Fruit fly (Drosophila melanogaster) whole organism, embryonic: ENCODE measurements around the gene SclB.

Experiments used
- ATbp ChIP-seq: fragments of 200-800 bp; sonication (Bioruptor generic); optimal IDR thresholded peaks from 2 replicates; lab custom pipeline; 2017; ENCODE audit warnings: missing biosample characterization, mild to moderate bottlenecking, missing genetic modification characterization, missing genetic modification reagents
- Awh ChIP-seq: fragments of 200-800 bp; sonication (Bioruptor generic); IDR thresholded peaks from 2 replicates; pipeline ENCODE4, ENCODE4 v1.3.6; 2022; ENCODE audit warnings: missing biosample characterization, missing genetic modification characterization
- CG12236 ChIP-seq: fragments of 200-800 bp; sonication (Bioruptor generic); optimal IDR thresholded peaks from 2 replicates; lab custom pipeline; 2016; ENCODE audit warnings: missing biosample characterization, missing genetic modification characterization
- CG12299 ChIP-seq: fragments of 200-800 bp; sonication (Bioruptor generic); optimal IDR thresholded peaks from 2 replicates; lab custom pipeline; 2018; ENCODE audit warnings: missing biosample characterization, mild to moderate bottlenecking, missing genetic modification characterization
- CG13123 ChIP-seq: fragments of 200-800 bp; sonication (Bioruptor generic); optimal IDR thresholded peaks from 2 replicates; lab custom pipeline; 2016; ENCODE audit warnings: missing biosample characterization, missing genetic modification characterization
- CG13624 ChIP-seq: fragments of 200-800 bp; sonication (Bioruptor generic); optimal IDR thresholded peaks from 2 replicates; lab custom pipeline; 2016; ENCODE audit warnings: missing biosample characterization, missing genetic modification characterization
- CG14667 ChIP-seq: fragments of 200-800 bp; sonication (Bioruptor generic); IDR thresholded peaks from 2 replicates; pipeline ENCODE4 v1.3.6; 2022; ENCODE audit warnings: missing biosample characterization, missing genetic modification characterization
- CG1603 ChIP-seq: fragments of 200-800 bp; sonication (Bioruptor generic); optimal IDR thresholded peaks from 2 replicates; lab custom pipeline; 2019; ENCODE audit warnings: missing biosample characterization, mild to moderate bottlenecking, missing genetic modification characterization, moderate library complexity
- CG3847 ChIP-seq: fragments of 200-800 bp; sonication (Bioruptor generic); IDR thresholded peaks from 2 replicates; pipeline ENCODE4 v1.3.6; 2022; ENCODE audit warnings: missing biosample characterization, missing genetic modification characterization
- CG6813 ChIP-seq: fragments of 200-800 bp; sonication (Bioruptor generic); optimal IDR thresholded peaks from 2 replicates; lab custom pipeline; 2017; ENCODE audit warnings: missing biosample characterization, missing genetic modification characterization, mild to moderate bottlenecking, moderate library complexity, missing genetic modification reagents
- CG6854 ChIP-seq: fragments of 200-800 bp; sonication (Bioruptor generic); optimal IDR thresholded peaks from 3 replicates; lab custom pipeline; 2017; ENCODE audit warnings: missing biosample characterization, mild to moderate bottlenecking, missing genetic modification characterization
- CG8944 ChIP-seq: fragments of 200-800 bp; sonication (Bioruptor generic); optimal IDR thresholded peaks from 3 replicates; lab custom pipeline; 2016; ENCODE audit warnings: missing biosample characterization, missing genetic modification characterization
- CG9876 ChIP-seq: fragments of 200-800 bp; sonication (Bioruptor generic); optimal IDR thresholded peaks from 2 replicates; lab custom pipeline; 2016; ENCODE audit warnings: missing biosample characterization, missing genetic modification characterization
- Dek ChIP-seq: fragments of 200-800 bp; sonication (Bioruptor generic); optimal IDR thresholded peaks from 3 replicates; lab custom pipeline; 2019; ENCODE audit warnings: missing biosample characterization, mild to moderate bottlenecking, missing genetic modification characterization, moderate library complexity
- HHEX ChIP-seq: fragments of 200-800 bp; sonication (Bioruptor generic); optimal IDR thresholded peaks from 3 replicates; lab custom pipeline; 2017; ENCODE audit warnings: missing biosample characterization, mild to moderate bottlenecking, missing genetic modification characterization, missing genetic modification reagents
- HmgZ ChIP-seq: fragments of 200-800 bp; sonication (Bioruptor generic); optimal IDR thresholded peaks from 2 replicates; lab custom pipeline; 2018; ENCODE audit warnings: missing biosample characterization, mild to moderate bottlenecking, missing genetic modification characterization
- Hr3 ChIP-seq: fragments of 200-800 bp; sonication (Bioruptor generic); optimal IDR thresholded peaks from 3 replicates; lab custom pipeline; 2016; ENCODE audit warnings: missing biosample characterization, missing genetic modification characterization
- Meics ChIP-seq: fragments of 200-800 bp; sonication (Bioruptor generic); optimal IDR thresholded peaks from 2 replicates; lab custom pipeline; 2017; ENCODE audit warnings: missing biosample characterization, mild to moderate bottlenecking, missing genetic modification characterization
- NC2β ChIP-seq: fragments of 200-800 bp; sonication (Bioruptor generic); optimal IDR thresholded peaks from 2 replicates; lab custom pipeline; 2016; ENCODE audit warnings: missing biosample characterization, missing genetic modification characterization
- Nf-YA ChIP-seq: fragments of 200-800 bp; sonication (Bioruptor generic); IDR thresholded peaks from 2 replicates; pipeline ENCODE4 v1.3.6; 2022; ENCODE audit warnings: missing biosample characterization, missing genetic modification characterization
- NfI ChIP-seq: fragments of 200-800 bp; sonication (Bioruptor generic); optimal IDR thresholded peaks from 3 replicates; lab custom pipeline; 2018; ENCODE audit warnings: missing biosample characterization, mild to moderate bottlenecking, missing genetic modification characterization, moderate library complexity
- Oli ChIP-seq: fragments of 200-800 bp; sonication (Bioruptor generic); optimal IDR thresholded peaks from 2 replicates; lab custom pipeline; 2018; ENCODE audit warnings: missing biosample characterization, mild to moderate bottlenecking, missing genetic modification characterization, moderate library complexity
- Rx ChIP-seq: fragments of 200-800 bp; sonication (Bioruptor generic); IDR thresholded peaks from 2 replicates; pipeline ENCODE4 v1.3.6; 2022; ENCODE audit warnings: missing biosample characterization, missing genetic modification characterization
- Stat92E ChIP-seq, 3 experiments: fragments of >200 bp in 2 of 3; fragments of 200-800 bp in 1 of 3; sonication (Bioruptor generic) in 1 of 3; optimal IDR thresholded peaks; 2 replicates each; lab custom pipeline; 2017 to 2019; ENCODE audit warnings: missing biosample characterization in 3 of 3, missing genetic modification characterization in 3 of 3, mild to moderate bottlenecking in 1 of 3, moderate library complexity in 1 of 3
- YL-1 ChIP-seq: fragments of 200-800 bp; sonication (Bioruptor generic); optimal IDR thresholded peaks from 3 replicates; lab custom pipeline; 2017; ENCODE audit warnings: missing biosample characterization, mild to moderate bottlenecking, missing genetic modification characterization
- al ChIP-seq: fragments of 200-800 bp; sonication (Bioruptor generic); IDR thresholded peaks from 2 replicates; pipeline ENCODE4 v1.3.6; 2022; ENCODE audit warnings: missing biosample characterization, missing genetic modification characterization
- ap ChIP-seq: fragments of 200-800 bp; sonication (Bioruptor generic); IDR thresholded peaks from 2 replicates; pipeline ENCODE4 v1.3.6; 2022; ENCODE audit warnings: missing biosample characterization, missing genetic modification characterization
- bowl ChIP-seq: fragments of 200-800 bp; sonication (Bioruptor generic); IDR thresholded peaks from 2 replicates; pipeline ENCODE4 v1.3.6; 2022; ENCODE audit warnings: missing biosample characterization, missing genetic modification characterization
- cad ChIP-seq: fragments of >200 bp; optimal IDR thresholded peaks from 2 replicates; lab custom pipeline; 2017; ENCODE audit warnings: missing biosample characterization, missing genetic modification characterization
- crp ChIP-seq, 2 experiments: fragments of 200-800 bp; sonication (Bioruptor generic); optimal IDR thresholded peaks; 2 replicates in 1 of 2; 3 replicates in 1 of 2; lab custom pipeline; 2017; ENCODE audit warnings: missing biosample characterization in 2 of 2, missing genetic modification characterization in 2 of 2, mild to moderate bottlenecking in 1 of 2, moderate library complexity in 1 of 2
- dmrt99B ChIP-seq: fragments of 200-800 bp; sonication (Bioruptor generic); optimal IDR thresholded peaks from 2 replicates; lab custom pipeline; 2018; ENCODE audit warnings: missing biosample characterization, mild to moderate bottlenecking, missing genetic modification characterization, moderate library complexity
- esg ChIP-seq: fragments of 200-800 bp; sonication (Bioruptor generic); conservative IDR thresholded peaks from 2 replicates; pipeline ENCODE4 v1.3.6; 2022; ENCODE audit warnings: missing biosample characterization, missing genetic modification characterization
- gcm ChIP-seq: fragments of 200-800 bp; sonication (Bioruptor generic); optimal IDR thresholded peaks from 2 replicates; lab custom pipeline; 2019; ENCODE audit warnings: missing biosample characterization, mild to moderate bottlenecking, missing genetic modification characterization, moderate library complexity
- grau ChIP-seq: fragments of 200-800 bp; optimal IDR thresholded peaks from 3 replicates; lab custom pipeline; 2019; ENCODE audit warnings: missing biosample characterization, mild to moderate bottlenecking, missing genetic modification characterization, moderate library complexity
- jing ChIP-seq: fragments of 200-800 bp; sonication (Bioruptor generic); optimal IDR thresholded peaks from 2 replicates; lab custom pipeline; 2018; ENCODE audit warnings: missing biosample characterization, mild to moderate bottlenecking, missing genetic modification characterization
- kah ChIP-seq: fragments of 200-800 bp; sonication (Bioruptor generic); optimal IDR thresholded peaks from 2 replicates; lab custom pipeline; 2018; ENCODE audit warnings: missing biosample characterization, mild to moderate bottlenecking, missing genetic modification characterization
- lab ChIP-seq: fragments of 200-800 bp; sonication (Bioruptor generic); optimal IDR thresholded peaks from 3 replicates; lab custom pipeline; 2017; ENCODE audit warnings: missing biosample characterization, missing genetic modification characterization, mild to moderate bottlenecking, moderate library complexity, missing genetic modification reagents
- otp ChIP-seq: fragments of 200-800 bp; sonication (Bioruptor generic); IDR thresholded peaks from 3 replicates; pipeline ENCODE4, ENCODE4 v1.3.6; 2022; ENCODE audit warnings: missing biosample characterization, missing genetic modification characterization
- pzg ChIP-seq: fragments of 200-800 bp; sonication (Bioruptor generic); optimal IDR thresholded peaks from 3 replicates; lab custom pipeline; 2018; ENCODE audit warnings: missing biosample characterization, mild to moderate bottlenecking, missing genetic modification characterization, moderate library complexity
- salm ChIP-seq: fragments of 200-800 bp; sonication (Bioruptor generic); optimal IDR thresholded peaks from 2 replicates; lab custom pipeline; 2018; ENCODE audit warnings: missing biosample characterization, mild to moderate bottlenecking, missing genetic modification characterization
- sens-2 ChIP-seq: fragments of 200-800 bp; sonication (Bioruptor generic); IDR thresholded peaks from 2 replicates; pipeline ENCODE4 v1.3.6; 2022; ENCODE audit warnings: missing biosample characterization, missing genetic modification characterization
- so ChIP-seq: fragments of 200-800 bp; sonication (Bioruptor generic); IDR thresholded peaks from 3 replicates; pipeline ENCODE4 v1.3.6; 2022; ENCODE audit warnings: missing biosample characterization, missing genetic modification characterization
- sob ChIP-seq: fragments of 200-800 bp; sonication (Bioruptor generic); IDR thresholded peaks from 2 replicates; pipeline ENCODE4 v1.3.6; 2022; ENCODE audit warnings: missing biosample characterization, missing genetic modification characterization
- vvl ChIP-seq: fragments of 200-800 bp; sonication (Bioruptor generic); IDR thresholded peaks from 2 replicates; pipeline ENCODE4 v1.3.6; 2022; ENCODE audit warnings: missing biosample characterization, missing genetic modification characterization
- wdn ChIP-seq: fragments of 200-800 bp; sonication (Bioruptor generic); IDR thresholded peaks from 2 replicates; pipeline ENCODE4 v1.3.6; 2022; ENCODE audit warnings: missing biosample characterization, missing genetic modification characterization
- wor ChIP-seq: fragments of 200-800 bp; sonication (Bioruptor generic); IDR thresholded peaks from 2 replicates; pipeline ENCODE4 v1.3.6; 2022; ENCODE audit warnings: missing biosample characterization, missing genetic modification characterization
- zen2 ChIP-seq: fragments of 200-800 bp; sonication (Bioruptor generic); IDR thresholded peaks from 3 replicates; pipeline ENCODE4 v1.3.6; 2022; ENCODE audit warnings: missing biosample characterization, missing genetic modification characterization; ENCODE audit not compliant: partially characterized antibody
- zfh1 ChIP-seq: fragments of 200-800 bp; sonication (Bioruptor generic); IDR thresholded peaks from 3 replicates; pipeline ENCODE4 v1.3.6; 2022; ENCODE audit warnings: missing biosample characterization, missing genetic modification characterization

Gene SclB

DNA sequence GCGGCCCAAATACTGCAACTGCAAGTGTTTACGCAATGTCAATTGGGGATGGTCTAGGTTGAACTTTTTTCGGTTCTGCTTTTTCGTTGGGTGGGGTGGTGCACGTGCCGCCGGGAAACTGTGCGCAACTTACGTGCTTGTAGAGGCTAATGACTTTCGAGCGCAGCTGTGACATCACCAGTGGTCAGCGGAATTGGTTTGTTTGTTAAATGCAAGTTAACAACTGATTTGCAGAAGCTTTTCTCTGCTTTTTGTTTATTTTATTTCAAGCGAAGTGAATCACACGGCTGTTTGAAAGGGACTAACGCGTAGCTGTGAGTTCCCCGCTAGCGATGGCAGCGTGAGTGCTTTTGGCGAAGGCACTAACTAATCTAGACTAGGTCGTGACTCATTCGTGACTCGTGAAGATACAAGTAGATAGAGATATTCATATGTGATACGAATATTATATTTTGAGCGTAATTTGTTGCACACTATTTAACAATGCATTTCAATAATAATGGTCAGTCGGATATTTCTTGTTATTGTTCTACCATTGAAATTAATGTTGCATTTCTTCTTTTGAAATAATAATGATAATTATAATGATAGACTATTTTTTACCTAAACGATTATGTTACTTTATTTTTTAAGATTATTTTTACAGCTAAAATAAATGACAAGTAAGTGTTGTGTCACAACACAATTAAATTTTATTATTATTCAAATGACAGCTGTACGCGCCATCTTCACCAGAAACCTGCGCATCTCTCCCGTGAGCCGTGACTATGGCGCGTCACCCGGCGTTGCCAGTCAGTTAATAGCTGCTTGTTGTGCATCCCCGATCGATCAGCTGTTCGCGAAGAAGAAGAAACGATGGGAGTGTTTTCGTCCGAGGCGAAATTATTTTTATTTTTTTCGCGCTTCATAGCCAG, 50.1 kb downstream of the SclB start, which contains the start of the genes osi and tweek (continued):
- no peak for TF ChIP-seq HHEX
- peak; percentile 46 for TF ChIP-seq CG1603 (tag; lab: Kevin White, UChicago)
- peak; percentile 5 for TF ChIP-seq CG13123 (GFP tag; lab: Kevin White, UChicago)
- peak; percentile 33 for TF ChIP-seq CG9876 (GFP tag; lab: Kevin White, UChicago)
- TF ChIP-seq CG3847 (GFP tag; lab: Robert Waterston, UW), result peak; percentile 70
- no peak for TF ChIP-seq ap (GFP tag; lab: Robert Waterston, UW)
- TF ChIP-seq al (GFP tag; lab: Robert Waterston, UW), result peak; percentile 42
- no peak for TF ChIP-seq Stat92E (GFP tag; optimal IDR thresholded peaks at IDR 0.05; lab: Kevin White, UChicago)
- TF ChIP-seq Nf-YA, result no peak
- TF ChIP-seq HmgZ (tag; lab: Kevin White, UChicago), result peak; percentile 35
- TF ChIP-seq NfI, result peak; percentile 46
- TF ChIP-seq otp, result no peak
- TF ChIP-seq Hr3 (GFP tag; lab: Kevin White, UChicago), result peak; percentile 86
- no peak for TF ChIP-seq sens-2
- no peak for TF ChIP-seq kah (GFP tag; lab: Kevin White, UChicago)
- TF ChIP-seq CG13624 (GFP tag; lab: Kevin White, UChicago), result no peak
- TF ChIP-seq YL-1 (GFP tag; lab: Kevin White, UChicago), result peak; percentile 38
- peak; percentile 70 for TF ChIP-seq grau (tag; lab: Kevin White, UChicago)
- peak; percentile 48 for TF ChIP-seq Oli (tag; lab: Kevin White, UChicago)
- no peak for TF ChIP-seq Awh (GFP tag; lab: Robert Waterston, UW)
- no peak for TF ChIP-seq CG6854 (GFP tag; lab: Kevin White, UChicago)
- TF ChIP-seq wor (GFP tag; lab: Robert Waterston, UW), result no peak
- peak; percentile 29 for TF ChIP-seq jing (GFP tag; lab: Kevin White, UChicago)
- peak; percentile 48 for TF ChIP-seq NC2β (GFP tag; lab: Kevin White, UChicago)
- TF ChIP-seq vvl, result no peak; the same call in 1 of the 2 replicates
- TF ChIP-seq zen2, result peak; percentile 91
- TF ChIP-seq bowl (GFP tag; lab: Robert Waterston, UW), result no peak
- no peak for TF ChIP-seq CG12236 (GFP tag; lab: Kevin White, UChicago)
- TF ChIP-seq gcm (GFP tag; lab: Kevin White, UChicago), result no peak
- peak; percentile 55 for TF ChIP-seq CG8944 (GFP tag; lab: Kevin White, UChicago)
- TF ChIP-seq CG14667 (GFP tag; lab: Robert Waterston, UW), result no peak
- TF ChIP-seq pzg (GFP tag; lab: Kevin White, UChicago), result peak; percentile 64
- TF ChIP-seq lab (GFP tag; lab: Kevin White, UChicago), result peak; percentile 23
- no peak for TF ChIP-seq Meics (GFP tag; lab: Kevin White, UChicago)
- TF ChIP-seq wdn (GFP tag; lab: Robert Waterston, UW), result no peak
- no peak for TF ChIP-seq CG12299
- TF ChIP-seq so (GFP tag; lab: Robert Waterston, UW), result no peak
- no peak for TF ChIP-seq cad (GFP tag; lab: Kevin White, UChicago)
- no peak for TF ChIP-seq zfh1 (GFP tag; lab: Robert Waterston, UW)
- TF ChIP-seq salm (tag; lab: Kevin White, UChicago), result no peak
- no peak for TF ChIP-seq ATbp (GFP tag; lab: Kevin White, UChicago)
- no peak for TF ChIP-seq dmrt99B
- TF ChIP-seq Dek (tag; lab: Kevin White, UChicago), result peak; percentile 71
- 0 out of 2 replicates have a peak, but pooled peaks have one; percentile 52 for TF ChIP-seq sob (GFP tag; lab: Robert Waterston, UW)
- TF ChIP-seq esg (GFP tag; lab: Robert Waterston, UW), result peak; percentile 19; the same call in 1 of the 2 replicates
- TF ChIP-seq CG6813 (GFP tag; lab: Kevin White, UChicago), result no peak
- TF ChIP-seq crp (GFP tag; optimal IDR thresholded peaks at IDR 0.05; lab: Kevin White, UChicago), result peak; percentile 58 to 95
- no peak for TF ChIP-seq Rx (GFP tag; lab: Robert Waterston, UW)
- TF ChIP-seq, all 482 proteins: peak for 243
